Fruit fly (Drosophila melanogaster) whole organism, adult: ENCODE data around the gene CG10383.

Experiments
- CG11617 ChIP-seq: fragments of 200-800 bp; sonication (Bioruptor generic); optimal IDR thresholded peaks from 2 replicates; lab custom pipeline; 2017; ENCODE audit warnings: mild to moderate bottlenecking, missing biosample characterization, missing genetic modification reagents, missing genetic modification characterization
- CG12768 ChIP-seq: fragments of 200-800 bp; sonication (Bioruptor generic); optimal IDR thresholded peaks from 2 replicates; lab custom pipeline; 2017; ENCODE audit warnings: missing biosample characterization, missing genetic modification characterization, mild to moderate bottlenecking, moderate library complexity, missing genetic modification reagents
- CG14711 ChIP-seq: fragments of 200-800 bp; sonication (Bioruptor generic); optimal IDR thresholded peaks from 2 replicates; lab custom pipeline; 2018; ENCODE audit warnings: missing biosample characterization, mild to moderate bottlenecking, missing genetic modification characterization, moderate library complexity
- CG33017 ChIP-seq: fragments of 200-800 bp; sonication (Bioruptor generic); optimal IDR thresholded peaks from 2 replicates; lab custom pipeline; 2018; ENCODE audit warnings: missing biosample characterization, mild to moderate bottlenecking, missing genetic modification characterization, moderate library complexity
- CG5204 ChIP-seq: fragments of 200-800 bp; sonication (Bioruptor generic); optimal IDR thresholded peaks from 2 replicates; lab custom pipeline; 2016; ENCODE audit warnings: missing biosample characterization, missing genetic modification characterization
- Crg-1 ChIP-seq: fragments of 200-800 bp; sonication (Bioruptor generic); optimal IDR thresholded peaks from 2 replicates; lab custom pipeline; 2016; ENCODE audit warnings: missing biosample characterization, missing genetic modification characterization
- cic ChIP-seq: fragments of 200-800 bp; sonication (Bioruptor generic); optimal IDR thresholded peaks from 2 replicates; lab custom pipeline; 2017; ENCODE audit warnings: missing biosample characterization, mild to moderate bottlenecking, missing genetic modification characterization, moderate library complexity
- ovo ChIP-seq: fragments of 200-800 bp; sonication (Bioruptor generic); optimal IDR thresholded peaks from 2 replicates; lab custom pipeline; 2016; ENCODE audit warnings: missing biosample characterization, missing genetic modification characterization

DNA sequence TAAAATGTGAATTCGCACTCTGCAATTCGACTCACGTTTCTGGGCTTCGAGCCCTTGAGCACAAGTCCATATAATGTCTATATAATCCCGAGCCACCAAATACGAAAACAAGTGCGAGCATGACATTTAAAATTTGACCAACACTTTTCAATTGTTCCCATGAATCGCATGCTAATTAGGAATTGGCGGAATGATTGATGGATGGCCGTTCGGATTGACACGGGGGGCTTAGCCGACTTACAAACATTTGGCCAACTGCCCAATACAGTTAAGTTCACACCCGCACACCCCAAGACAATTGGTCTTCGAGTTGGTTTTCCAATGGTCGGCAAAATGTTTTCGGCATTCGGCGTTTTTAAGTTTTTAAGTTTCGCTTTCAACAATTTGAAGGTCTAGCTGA, 54.3 kb downstream of the CG10383 start:
- TF ChIP-seq CG14711 (tag; lab: Kevin White, UChicago) (no peak), CG33017 (tag; lab: Kevin White, UChicago) (no peak), CG12768 (GFP tag; lab: Kevin White, UChicago) (no peak), CG11617 (GFP tag; lab: Kevin White, UChicago) (no peak), CG5204 (GFP tag; lab: Kevin White, UChicago) (no peak), Crg-1 (GFP tag; lab: Kevin White, UChicago) (no peak), ovo (GFP tag; lab: Kevin White, UChicago) (no peak), cic (GFP tag; lab: Kevin White, UChicago) (no peak)
